Worm (Caenorhabditis elegans): ENCODE results near the gene act-2.

Gene act-2

DNA sequence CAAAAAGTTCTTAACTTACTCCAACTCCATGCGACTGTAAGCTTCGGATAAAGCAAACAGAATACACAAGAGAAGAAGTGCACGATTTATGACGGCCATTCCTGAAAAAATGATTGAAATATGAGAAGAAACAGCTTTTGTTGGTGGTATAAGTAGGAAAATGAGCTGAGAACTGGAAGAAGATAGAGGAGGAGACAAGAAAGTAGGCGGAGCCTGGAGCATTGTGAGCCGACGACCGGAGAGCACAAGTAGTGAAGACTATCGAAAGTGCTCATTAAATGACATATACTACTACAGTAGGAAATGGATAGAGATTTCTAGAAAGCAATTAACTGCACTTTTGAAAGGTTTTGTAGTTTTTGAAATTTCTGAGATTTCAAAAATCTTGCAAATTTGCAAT lies 12.4 kb downstream of the act-2 start, which contains the start of gene nlp-80:
nlp-80 (minus strand) TSS at position 101 of the 400 bp plus-strand sequence.
- no peak for TF ChIP-seq unc-62 (GFP tag; optimal IDR thresholded peaks at IDR 0.05)

DNA sequence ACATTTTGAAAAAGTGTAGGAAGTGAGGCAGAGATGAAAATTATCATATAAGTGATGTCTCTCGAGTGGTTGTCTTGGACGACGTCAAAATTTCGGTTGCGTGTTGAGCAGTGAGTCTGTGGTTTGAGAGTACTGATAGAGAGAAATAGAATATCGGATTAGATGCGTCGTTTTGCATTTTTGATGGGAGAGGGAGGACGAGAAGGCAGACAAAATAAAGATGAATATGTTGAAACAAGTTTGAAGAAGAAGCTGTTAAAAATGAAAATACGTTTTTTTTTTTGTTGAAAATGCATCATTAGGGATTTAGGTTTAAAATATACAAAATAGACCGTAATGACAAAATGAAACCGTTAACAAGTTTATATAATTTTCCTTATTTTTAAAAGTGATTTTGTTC lies 14.8 kb downstream of the act-2 start, which contains the start of gene T04C12.9:
T04C12.9 (minus strand) TSS at position 101 of the 400 bp plus-strand sequence.
- TF ChIP-seq unc-62 (GFP tag; optimal IDR thresholded peaks at IDR 0.05), result no peak

DNA sequence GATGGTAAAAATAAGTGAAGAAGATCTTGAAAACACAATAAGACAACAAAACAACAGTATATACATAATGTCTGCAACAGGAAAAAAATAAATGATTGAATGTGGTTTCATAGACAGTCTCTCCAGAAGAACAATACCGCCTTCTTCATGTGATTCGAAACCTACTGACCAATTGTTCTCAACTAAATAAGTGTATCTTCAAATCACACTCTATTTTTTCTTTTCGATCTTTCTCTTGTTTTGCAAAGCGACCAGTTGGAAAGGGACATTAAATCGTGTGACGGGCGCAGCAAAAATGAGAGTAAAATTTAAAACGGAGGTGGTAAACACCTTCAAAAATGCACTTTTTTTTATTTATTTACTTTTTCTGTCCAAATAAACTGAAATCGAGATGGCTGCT lies 16.1 kb downstream of the act-2 start:
- TF ChIP-seq unc-62 (GFP tag; optimal IDR thresholded peaks at IDR 0.05), result no peak

DNA sequence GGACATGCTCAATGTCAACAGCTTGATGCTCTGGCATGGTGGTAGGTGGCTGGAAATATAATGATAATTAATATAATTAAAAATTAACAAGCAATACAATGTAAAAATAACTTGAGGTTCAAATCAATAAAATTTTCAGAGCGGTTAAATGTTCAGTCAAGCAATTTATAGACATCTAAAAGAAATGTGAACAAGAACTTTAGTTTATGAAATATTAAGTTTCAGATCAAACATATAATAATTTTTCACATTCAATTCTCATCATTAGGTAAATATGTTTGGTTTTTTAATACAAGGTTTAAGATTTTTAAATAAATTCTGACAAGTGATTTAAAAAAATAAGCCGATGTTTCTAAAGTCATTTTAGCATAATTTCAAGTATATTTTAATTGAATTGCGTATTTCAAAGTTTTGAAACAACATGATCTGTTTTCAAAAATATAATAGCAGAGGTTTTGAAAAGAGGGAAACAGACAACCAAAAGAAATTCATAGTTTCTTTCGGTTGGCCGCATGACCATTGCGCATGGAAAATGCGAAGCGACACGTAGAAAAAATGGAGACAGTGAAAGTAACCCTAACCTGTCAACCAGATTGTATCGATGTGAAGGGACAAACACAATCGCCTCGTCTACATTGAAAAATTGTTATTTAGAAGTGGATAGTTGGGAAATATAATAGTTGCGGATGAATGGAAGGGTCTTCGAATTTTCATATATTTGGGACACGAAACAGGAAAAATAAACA lies 17.5 kb downstream of the act-2 start, which contains the start of gene T04C12.11:
T04C12.11 (minus strand) TSS at position 51 of the 746 bp plus-strand sequence.
- TF ChIP-seq unc-62 (GFP tag; optimal IDR thresholded peaks at IDR 0.05), result no peak

DNA sequence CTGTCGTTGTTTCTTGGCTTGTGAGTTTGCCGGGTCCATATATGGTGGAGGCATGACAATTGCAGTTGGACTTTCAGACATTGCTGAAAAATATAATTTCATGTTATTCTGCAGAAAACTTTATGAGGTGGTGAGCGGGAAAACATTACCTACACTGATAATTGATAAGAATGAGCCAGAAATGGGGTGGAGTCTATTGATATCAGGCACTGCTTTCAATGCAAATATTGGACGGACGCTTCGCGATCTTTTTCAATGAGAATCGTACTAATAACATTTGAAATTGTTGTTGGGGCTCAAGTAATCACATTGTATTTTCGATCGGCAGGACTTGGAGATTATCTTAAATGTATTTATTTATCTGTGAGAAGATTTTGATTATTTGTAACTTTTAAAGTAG lies 18.8 kb downstream of the act-2 start, which contains the start of gene T04C12.1:
T04C12.1 (minus strand) TSS at position 90 of the 400 bp plus-strand sequence.
- no peak for TF ChIP-seq unc-62 (GFP tag; optimal IDR thresholded peaks at IDR 0.05)

DNA sequence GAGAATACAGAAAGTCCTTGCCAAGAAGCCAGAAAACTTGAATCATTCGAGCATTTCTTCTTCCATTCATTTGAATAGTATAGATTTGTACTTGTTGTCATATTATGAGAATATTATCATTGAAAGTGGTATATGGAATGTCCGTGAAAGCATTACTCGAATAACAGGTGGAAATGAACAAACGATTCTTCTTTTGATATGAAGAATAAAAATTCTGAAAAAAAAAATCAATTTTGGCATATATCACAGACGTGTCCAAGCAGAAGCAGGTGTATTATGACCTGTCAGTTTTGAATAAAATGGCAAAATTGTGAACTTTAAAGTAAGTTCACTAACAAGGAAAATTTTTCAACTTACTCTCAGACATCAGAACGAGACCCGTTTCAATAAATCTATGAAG lies 20.9 kb downstream of the act-2 start, which contains the start of gene srh-75:
srh-75 (minus strand) TSS at position 101 of the 400 bp plus-strand sequence.
- no peak for TF ChIP-seq unc-62 (GFP tag; optimal IDR thresholded peaks at IDR 0.05)

DNA sequence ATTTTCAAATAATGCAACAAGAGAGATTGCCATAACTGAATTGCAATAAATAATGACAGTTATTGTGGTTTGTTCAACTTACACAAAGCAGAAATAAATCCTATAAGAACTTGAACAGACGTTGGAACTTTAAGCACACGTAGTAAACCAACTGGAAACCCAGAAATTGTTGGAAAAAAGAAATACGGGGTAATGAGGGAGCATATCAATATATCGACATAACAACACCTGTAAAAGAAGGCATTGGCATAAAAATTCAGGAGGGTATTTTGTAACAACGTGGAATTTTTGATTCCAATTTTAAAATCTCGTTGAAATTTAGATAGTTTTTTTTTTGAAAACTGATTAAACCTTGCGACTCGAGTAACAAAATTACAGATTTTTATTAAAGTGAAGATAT lies 21.5 kb downstream of the act-2 start:
- TF ChIP-seq unc-62 (GFP tag; optimal IDR thresholded peaks at IDR 0.05), result no peak

DNA sequence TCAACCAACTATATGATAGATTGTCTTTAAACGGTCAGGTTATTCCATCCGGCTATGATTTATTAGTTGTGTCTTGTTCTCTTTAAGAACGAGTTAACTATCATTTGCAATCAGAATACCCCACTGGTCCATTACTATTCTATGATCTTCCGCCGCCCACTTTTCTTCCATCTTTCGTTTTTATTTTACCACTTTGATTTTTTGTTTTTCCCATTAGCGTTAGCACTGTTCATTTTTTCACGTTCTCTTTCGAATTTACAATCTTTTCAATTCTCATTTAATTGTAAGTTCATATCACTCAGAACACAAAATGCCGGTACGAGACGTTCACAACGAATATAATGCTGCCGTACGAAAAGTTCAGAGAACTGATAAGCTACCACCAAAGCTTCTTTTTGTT lies 24.1 kb downstream of the act-2 start, which contains the start of gene T04C12.7:
T04C12.7 (plus strand) TSS at position 301 of the 400 bp plus-strand sequence.
- TF ChIP-seq unc-62 (GFP tag; optimal IDR thresholded peaks at IDR 0.05), result no peak

DNA sequence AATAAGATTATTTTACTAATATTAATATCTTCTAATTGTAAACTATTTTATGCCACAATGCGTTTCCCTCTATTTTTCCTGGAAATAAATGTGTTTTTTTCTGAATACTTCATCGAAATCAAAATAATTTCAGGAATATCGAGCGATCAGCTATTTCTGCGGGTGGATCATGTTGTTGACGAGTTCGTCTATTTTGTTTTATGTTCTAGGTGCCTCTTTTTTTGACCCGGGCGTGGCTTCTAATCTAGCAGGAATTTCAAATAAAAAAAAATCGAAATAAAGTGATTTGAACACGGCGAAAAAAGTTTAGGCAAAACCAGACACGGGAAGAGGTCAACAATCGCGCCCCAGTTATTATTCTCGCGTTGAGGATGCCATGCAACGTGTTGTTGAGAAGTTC lies 26.0 kb downstream of the act-2 start, which contains the start of gene T04C12.33:
T04C12.33 (plus strand) TSS at position 301 of the 400 bp plus-strand sequence.
- no peak for TF ChIP-seq unc-62 (GFP tag; optimal IDR thresholded peaks at IDR 0.05)

DNA sequence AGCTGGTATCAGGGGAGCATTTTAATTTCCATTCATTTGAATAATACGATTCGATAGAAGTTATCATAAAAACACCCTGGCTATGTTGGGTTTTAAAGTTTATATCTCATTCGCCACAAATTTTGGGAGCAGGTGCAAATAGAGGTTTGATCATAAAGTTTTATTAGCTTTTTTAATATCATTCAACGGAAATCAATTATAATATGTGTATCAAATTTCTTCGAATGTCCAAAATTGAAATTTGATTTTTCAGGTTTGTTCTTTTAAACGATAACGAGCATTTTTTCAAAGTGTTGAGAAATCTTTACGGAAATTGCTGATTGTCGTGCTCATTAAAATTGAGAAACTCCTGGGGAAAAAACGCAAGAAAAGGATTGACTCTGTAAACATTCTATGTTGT lies 29.3 kb downstream of the act-2 start, which contains the start of gene srh-74:
srh-74 (minus strand) TSS at position 101 of the 400 bp plus-strand sequence.
- TF ChIP-seq unc-62 (GFP tag; optimal IDR thresholded peaks at IDR 0.05), result no peak

DNA sequence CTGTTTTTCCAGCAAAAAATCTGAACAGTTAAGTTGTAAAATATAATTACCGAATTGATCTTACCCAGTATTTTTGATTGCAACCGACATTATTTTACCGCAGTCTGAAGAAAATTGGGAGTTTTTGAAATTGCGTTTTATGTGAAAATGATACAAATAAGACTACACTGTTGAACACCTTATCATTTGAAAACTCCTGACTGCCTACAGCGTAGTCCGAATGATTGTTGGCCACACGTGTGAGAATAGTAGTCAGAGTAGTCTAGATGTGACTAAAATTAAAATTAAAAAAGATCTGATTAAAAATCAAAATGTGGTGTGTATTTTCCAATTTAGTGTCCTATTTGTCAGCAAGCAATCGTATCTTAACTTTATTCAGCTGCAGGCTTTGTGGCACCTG lies 31.2 kb downstream of the act-2 start, which contains the start of gene dhs-18:
dhs-18 (minus strand) TSS at position 104 of the 400 bp plus-strand sequence.
- no peak for TF ChIP-seq unc-62 (GFP tag; optimal IDR thresholded peaks at IDR 0.05)

DNA sequence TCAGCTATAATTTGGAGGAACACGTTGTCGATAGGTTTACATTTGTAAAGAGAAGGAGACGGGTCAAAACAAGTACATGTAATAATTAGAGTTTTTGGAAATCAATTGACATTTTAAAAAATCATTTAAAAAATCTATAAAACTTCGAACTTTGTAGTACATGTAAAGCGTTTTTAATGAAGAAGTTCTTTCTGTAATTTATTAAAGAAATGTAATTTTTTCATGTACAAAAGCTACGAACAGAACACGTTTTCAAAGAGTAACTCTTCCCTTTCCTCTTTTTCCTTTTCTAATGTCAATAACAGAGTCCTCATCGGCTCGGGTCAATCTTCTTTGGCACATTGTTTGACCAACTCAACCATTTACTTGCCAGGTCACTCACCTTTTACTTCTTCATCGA lies 34.2 kb downstream of the act-2 start, which contains the start of gene C45B11.6:
C45B11.6 (plus strand) TSS at position 301 of the 400 bp plus-strand sequence.
- no peak for TF ChIP-seq unc-62 (GFP tag; optimal IDR thresholded peaks at IDR 0.05)

DNA sequence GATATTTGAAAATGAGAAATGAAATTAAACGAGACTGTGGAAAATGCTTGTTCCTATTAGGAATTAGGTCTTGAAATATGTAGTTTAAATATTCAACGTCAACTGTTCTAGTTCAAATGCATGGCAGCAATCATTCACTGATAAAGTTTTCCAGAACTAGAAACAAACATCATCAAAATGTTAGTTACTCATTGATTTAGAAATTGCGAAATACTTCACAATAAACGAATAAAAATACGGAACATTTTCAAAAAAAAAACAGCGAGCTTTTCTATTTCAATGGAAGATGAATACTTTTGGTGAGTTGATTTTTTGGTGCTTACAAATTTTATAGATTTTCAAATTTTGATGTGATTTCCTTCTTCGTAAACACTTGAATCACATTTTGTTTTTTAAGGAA lies 35.4 kb downstream of the act-2 start, which contains the start of gene C45B11.2:
C45B11.2 (plus strand) TSS at position 173 of the 400 bp plus-strand sequence.
- TF ChIP-seq unc-62 (GFP tag; optimal IDR thresholded peaks at IDR 0.05), result no peak

DNA sequence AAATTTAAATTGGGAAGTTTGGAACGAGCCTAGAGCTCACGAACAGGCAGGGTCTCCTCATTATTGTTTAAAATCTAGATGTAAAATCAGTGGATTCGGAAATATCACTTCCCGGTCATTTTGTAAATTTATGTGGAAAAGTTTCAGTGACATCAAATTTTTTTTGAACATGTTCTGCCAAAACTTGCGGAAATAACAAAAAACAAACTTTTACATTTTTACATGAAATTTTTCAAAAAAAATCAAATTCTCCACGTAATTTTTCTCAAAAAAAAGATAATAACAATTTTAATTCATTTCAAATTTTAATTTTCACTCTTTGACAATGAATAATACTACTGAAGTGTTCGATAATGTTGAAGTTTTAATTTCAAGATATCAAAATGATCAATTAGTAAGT lies 36.5 kb downstream of the act-2 start, which contains the start of gene C45B11.5:
C45B11.5 (plus strand) TSS at position 301 of the 400 bp plus-strand sequence.
- no peak for TF ChIP-seq unc-62 (GFP tag; optimal IDR thresholded peaks at IDR 0.05)

DNA sequence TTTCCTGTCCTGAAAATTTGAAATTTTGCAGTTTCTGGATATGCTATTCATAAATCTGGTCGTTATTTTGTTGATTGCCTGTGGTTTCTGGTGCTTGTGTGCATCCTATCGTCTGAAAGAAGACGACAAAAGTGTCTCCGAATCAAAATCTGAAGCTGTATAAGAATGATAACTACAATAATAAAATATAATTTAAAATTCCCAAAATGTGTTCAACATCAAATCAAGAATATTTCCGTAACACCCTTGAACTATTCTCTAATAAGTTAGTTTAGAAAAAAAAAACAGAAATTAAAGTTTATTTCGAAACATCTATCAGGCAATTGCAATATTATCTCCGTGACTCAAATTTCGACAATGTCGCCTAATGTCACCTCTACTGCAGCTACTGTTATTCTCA lies 37.5 kb downstream of the act-2 start, which contains the start of gene C45B11.8:
C45B11.8 (plus strand) TSS at position 301 of the 400 bp plus-strand sequence.
- TF ChIP-seq unc-62 (GFP tag; optimal IDR thresholded peaks at IDR 0.05), result no peak

DNA sequence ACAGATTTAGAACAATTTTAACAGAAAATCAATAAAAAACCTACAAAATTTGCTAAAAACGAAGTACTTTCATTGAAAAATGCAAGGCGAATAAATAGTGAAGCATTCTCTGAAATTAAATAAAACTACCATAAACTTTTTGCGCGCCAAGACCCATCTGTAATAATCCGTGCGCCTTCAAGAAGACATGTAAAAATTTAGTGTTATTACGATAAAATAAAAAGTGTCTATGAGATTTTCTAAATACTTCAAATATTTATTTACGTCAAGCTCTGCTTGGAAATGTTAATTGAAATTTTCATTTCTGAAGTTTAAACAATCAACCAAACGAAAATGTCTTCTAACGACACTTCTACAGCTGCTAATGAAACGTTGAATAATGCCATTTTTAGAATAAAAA lies 37.9 kb downstream of the act-2 start, which contains the start of gene C45B11.9:
C45B11.9 (plus strand) TSS at position 301 of the 400 bp plus-strand sequence.
- TF ChIP-seq unc-62 (GFP tag; optimal IDR thresholded peaks at IDR 0.05), result no peak
